Worm (Caenorhabditis elegans) whole organism, L3 larva: ENCODE data around the gene sdc-2.

Experiments used
- R02D3.7 ChIP-seq: fragments of 150-350 bp; optimal IDR thresholded peaks from 2 replicates; lab custom pipeline; 2014; ENCODE audit warnings: missing biosample characterization, missing genetic modification characterization
- ZK546.5 ChIP-seq: sonication (generic microtip); optimal IDR thresholded peaks from 2 replicates; lab custom pipeline; 2017; ENCODE audit warnings: missing biosample characterization, missing genetic modification characterization
- aly-2 ChIP-seq: fragments of 150-350 bp; optimal IDR thresholded peaks from 2 replicates; lab custom pipeline; 2014; ENCODE audit warnings: missing biosample characterization, missing genetic modification characterization
- ama-1 ChIP-seq: fragments of 150-350 bp; optimal IDR thresholded peaks from 2 replicates; lab custom pipeline; 2018
- ceh-16 ChIP-seq: sonication (generic microtip); optimal IDR thresholded peaks from 2 replicates; lab custom pipeline; 2017; ENCODE audit warnings: missing biosample characterization, missing genetic modification characterization
- ceh-82 ChIP-seq: fragments of 150-350 bp; optimal IDR thresholded peaks from 2 replicates; lab custom pipeline; 2014; ENCODE audit warnings: missing biosample characterization, missing genetic modification characterization
- ceh-9 ChIP-seq: sonication (generic microtip); optimal IDR thresholded peaks from 2 replicates; lab custom pipeline; 2018; ENCODE audit warnings: missing biosample characterization, missing genetic modification characterization
- daf-12 ChIP-seq: fragments of 150-350 bp; optimal IDR thresholded peaks from 2 replicates; lab custom pipeline; 2014; ENCODE audit warnings: missing biosample characterization, missing genetic modification reagents, missing genetic modification characterization
- egl-27 ChIP-seq: sonication (generic microtip); optimal IDR thresholded peaks from 4 replicates; lab custom pipeline; 2017; ENCODE audit warnings: missing biosample characterization, missing genetic modification reagents, missing genetic modification characterization
- egl-5 ChIP-seq: fragments of 150-350 bp; optimal IDR thresholded peaks from 2 replicates; lab custom pipeline; 2017; ENCODE audit warnings: missing biosample characterization, missing genetic modification reagents, missing genetic modification characterization, inconsistent platforms
- elt-1 ChIP-seq: fragments of 150-350 bp; optimal IDR thresholded peaks from 2 replicates; lab custom pipeline; 2014; ENCODE audit warnings: missing biosample characterization, missing genetic modification characterization
- elt-2 ChIP-seq: sonication (generic microtip); optimal IDR thresholded peaks from 2 replicates; lab custom pipeline; 2016; ENCODE audit warnings: missing genetic modification reagents, mild to moderate bottlenecking, missing genetic modification characterization, missing compliant biosample characterization
- elt-3 ChIP-seq, 3 experiments: fragments of 150-350 bp in 1 of 3; sonication (generic microtip) in 2 of 3; optimal IDR thresholded peaks; 2 replicates in 2 of 3; 4 replicates in 1 of 3; lab custom pipeline; 2014 to 2017; ENCODE audit warnings: missing biosample characterization in 3 of 3, missing genetic modification characterization in 3 of 3
- fkh-10 ChIP-seq: sonication (generic microtip); optimal IDR thresholded peaks from 2 replicates; lab custom pipeline; 2017; ENCODE audit warnings: missing biosample characterization, missing genetic modification reagents, missing genetic modification characterization
- fkh-2 ChIP-seq: fragments of 150-350 bp; optimal IDR thresholded peaks from 2 replicates; lab custom pipeline; 2014; ENCODE audit warnings: missing biosample characterization, missing genetic modification reagents, missing genetic modification characterization
- fos-1 ChIP-seq: fragments of 150-350 bp; optimal IDR thresholded peaks from 2 replicates; lab custom pipeline; 2014; ENCODE audit warnings: missing biosample characterization, missing genetic modification characterization
- hmg-11 ChIP-seq: sonication (generic microtip); optimal IDR thresholded peaks from 2 replicates; lab custom pipeline; 2016; ENCODE audit warnings: missing genetic modification characterization, missing compliant biosample characterization
- lin-39 ChIP-seq: fragments of 150-350 bp; optimal IDR thresholded peaks from 2 replicates; lab custom pipeline; 2018; ENCODE audit warnings: missing biosample characterization, missing genetic modification reagents, missing genetic modification characterization
- lsy-12 ChIP-seq: sonication (generic microtip); optimal IDR thresholded peaks from 2 replicates; lab custom pipeline; 2016; ENCODE audit warnings: mild to moderate bottlenecking, missing genetic modification characterization, missing compliant biosample characterization
- mml-1 ChIP-seq: fragments of 150-350 bp; sonication (generic microtip); optimal IDR thresholded peaks from 3 replicates; lab custom pipeline; 2014; ENCODE audit warnings: missing biosample characterization, missing genetic modification characterization
- nfya-1 ChIP-seq: sonication (generic microtip); optimal IDR thresholded peaks from 2 replicates; lab custom pipeline; 2017; ENCODE audit warnings: missing genetic modification characterization, mild to moderate bottlenecking, missing compliant biosample characterization, antibody characterized with exemption, moderate library complexity; ENCODE audit not compliant: insufficient read depth
- nhr-11 ChIP-seq: fragments of 150-350 bp; optimal IDR thresholded peaks from 2 replicates; lab custom pipeline; 2014; ENCODE audit warnings: missing biosample characterization, missing genetic modification characterization
- nhr-23 ChIP-seq: fragments of 150-350 bp; optimal IDR thresholded peaks from 2 replicates; lab custom pipeline; 2014; ENCODE audit warnings: missing biosample characterization, missing genetic modification reagents, missing genetic modification characterization
- nhr-237 ChIP-seq: fragments of 150-350 bp; optimal IDR thresholded peaks from 2 replicates; lab custom pipeline; 2014; ENCODE audit warnings: missing biosample characterization, missing genetic modification characterization
- nhr-25 ChIP-seq: sonication (generic microtip); optimal IDR thresholded peaks from 2 replicates; lab custom pipeline; 2017; ENCODE audit warnings: missing biosample characterization, missing genetic modification characterization
- nhr-28 ChIP-seq: fragments of 150-350 bp; optimal IDR thresholded peaks from 2 replicates; lab custom pipeline; 2014; ENCODE audit warnings: missing biosample characterization, missing genetic modification characterization
- nhr-76 ChIP-seq: fragments of 150-350 bp; sonication (generic microtip); optimal IDR thresholded peaks from 5 replicates; lab custom pipeline; 2014; ENCODE audit warnings: missing biosample characterization, missing genetic modification characterization
- pha-4 ChIP-seq: fragments of 150-350 bp; optimal IDR thresholded peaks from 2 replicates; lab custom pipeline; 2014; ENCODE audit warnings: missing biosample characterization, missing genetic modification reagents, missing genetic modification characterization
- skn-1 ChIP-seq: fragments of 150-350 bp; optimal IDR thresholded peaks from 2 replicates; lab custom pipeline; 2014; ENCODE audit warnings: missing biosample characterization, missing genetic modification characterization
- tbx-2 ChIP-seq: sonication (generic microtip); optimal IDR thresholded peaks from 2 replicates; lab custom pipeline; 2016; ENCODE audit warnings: mild to moderate bottlenecking, missing genetic modification characterization, missing compliant biosample characterization
- unc-39 ChIP-seq: sonication (generic microtip); optimal IDR thresholded peaks from 4 replicates; lab custom pipeline; 2017; ENCODE audit warnings: missing biosample characterization, missing genetic modification characterization
- unc-62 ChIP-seq: fragments of 150-350 bp; sonication (generic microtip); optimal IDR thresholded peaks from 4 replicates; lab custom pipeline; 2014; ENCODE audit warnings: missing biosample characterization, missing genetic modification reagents, missing genetic modification characterization
- zag-1 ChIP-seq: fragments of 150-350 bp; optimal IDR thresholded peaks from 2 replicates; lab custom pipeline; 2014; ENCODE audit warnings: missing biosample characterization, missing genetic modification characterization
- ztf-11 ChIP-seq: fragments of 150-350 bp; optimal IDR thresholded peaks from 2 replicates; lab custom pipeline; 2014; ENCODE audit warnings: missing biosample characterization, missing genetic modification characterization
- ztf-4 ChIP-seq: fragments of 150-350 bp; optimal IDR thresholded peaks from 2 replicates; lab custom pipeline; 2014; ENCODE audit warnings: missing biosample characterization, missing genetic modification characterization

sdc-2 gene

ce11 chrX:11546445-11547275 is 24.2 kb downstream of the sdc-2 start, which contains the start of gene selt-1.1 (continued):
- TF ChIP-seq pha-4 (peak; percentile 75), skn-1 (tag; lab: Kevin White, UChicago) (no peak), ceh-82 (no peak), aly-2 (tag; lab: Kevin White, UChicago) (no peak), fos-1 (peak; percentile 61), zag-1 (tag; lab: Kevin White, UChicago) (no peak), ceh-16 (tag; lab: Kevin White, UChicago) (no peak), fkh-2 (tag; lab: Kevin White, UChicago) (no peak), ztf-4 (tag; lab: Kevin White, UChicago) (no peak), nfya-1 (tag; lab: Kevin White, UChicago) (peak; percentile 66), elt-2 (tag; lab: Kevin White, UChicago) (peak; percentile 78)

- no peak for TF ChIP-seq unc-39 (tag; lab: Kevin White, UChicago)
- peak; percentile 92 for TF ChIP-seq egl-5 (tag; lab: Kevin White, UChicago)
- TF ChIP-seq ceh-16 (tag; lab: Kevin White, UChicago), result no peak
- TF ChIP-seq lin-39, result peak; percentile 11
- no peak for TF ChIP-seq elt-2 (tag; lab: Kevin White, UChicago)
Measured at ce11 chrX:11547442-11548023, 25.0 kb downstream of the sdc-2 start.

- TF ChIP-seq tbx-2 (tag; lab: Kevin White, UChicago) (no peak), nhr-23 (tag; lab: Kevin White, UChicago) (no peak), fkh-2 (tag; lab: Kevin White, UChicago) (no peak), aly-2 (tag; lab: Kevin White, UChicago) (no peak), lsy-12 (tag; lab: Kevin White, UChicago) (no peak), egl-27 (tag; lab: Kevin White, UChicago) (no peak), ztf-4 (tag; lab: Kevin White, UChicago) (no peak), skn-1 (tag; lab: Kevin White, UChicago) (no peak), elt-2 (tag; lab: Kevin White, UChicago) (no peak), fkh-10 (GFP tag; lab: Kevin White, UChicago) (no peak), nhr-25 (tag; lab: Kevin White, UChicago) (no peak), ZK546.5 (tag; lab: Kevin White, UChicago) (no peak), nhr-11 (tag; lab: Kevin White, UChicago) (no peak), unc-62 (GFP tag; lab: Kevin White, UChicago) (no peak), nhr-76 (tag; lab: Kevin White, UChicago) (no peak), elt-1 (tag; lab: Kevin White, UChicago) (no peak), daf-12 (tag; lab: Kevin White, UChicago) (no peak), zag-1 (tag; lab: Kevin White, UChicago) (no peak), nhr-237 (tag; lab: Kevin White, UChicago) (no peak), R02D3.7 (tag; lab: Kevin White, UChicago) (no peak)
Measured at ce11 chrX:11548308-11548707, 25.8 kb downstream of the sdc-2 start, which contains the start of gene mig-2. Gene mig-2, plus strand, starts transcription at chrX:11548608.

DNA sequence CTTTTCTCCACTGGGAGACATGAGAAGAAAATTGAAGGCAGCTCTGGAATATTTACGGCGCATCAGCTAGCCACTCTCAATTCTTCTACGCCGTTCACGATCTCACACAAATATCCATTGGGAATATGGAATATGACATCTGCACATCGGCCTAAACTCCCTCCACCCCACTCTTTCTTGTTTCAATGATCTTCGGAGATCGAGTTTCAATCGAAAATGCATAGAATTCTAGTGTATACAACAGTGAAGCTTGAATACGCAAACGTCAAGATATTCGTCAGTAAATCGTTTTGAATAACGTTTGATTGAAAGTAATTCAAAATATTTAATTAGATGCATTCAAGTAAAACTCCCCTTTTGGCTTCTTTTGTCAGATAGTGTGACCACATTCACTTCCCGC is 29.3 kb downstream of the sdc-2 start:
- TF ChIP-seq mml-1 (tag; lab: Kevin White, UChicago) (no peak), ceh-16 (tag; lab: Kevin White, UChicago) (no peak), ceh-9 (tag; lab: Kevin White, UChicago) (no peak), ztf-11 (tag; lab: Kevin White, UChicago) (no peak), elt-1 (tag; lab: Kevin White, UChicago) (no peak), nhr-28 (tag; lab: Kevin White, UChicago) (no peak), ama-1 (lab: Kevin White, UChicago) (no peak), ZK546.5 (tag; lab: Kevin White, UChicago) (no peak), fkh-10 (GFP tag; lab: Kevin White, UChicago) (no peak), hmg-11 (tag; lab: Kevin White, UChicago) (no peak), fos-1 (no peak), elt-3 (tag; optimal IDR thresholded peaks at IDR 0.05; lab: Kevin White, UChicago) (no peak), nhr-237 (tag; lab: Kevin White, UChicago) (no peak), lin-39 (no peak), lsy-12 (tag; lab: Kevin White, UChicago) (no peak), egl-27 (tag; lab: Kevin White, UChicago) (no peak), aly-2 (tag; lab: Kevin White, UChicago) (no peak), zag-1 (tag; lab: Kevin White, UChicago) (no peak), pha-4 (no peak), skn-1 (tag; lab: Kevin White, UChicago) (no peak)
